Fruit fly (Drosophila melanogaster) whole organism, embryonic: ENCODE measurements around the gene CG18766.
A peak's percentile ranks its signal among the peaks of the same experiment; 100 is the strongest.

Experiments used
- ERR ChIP-seq: fragments of 200-800 bp; sonication (Bioruptor generic); optimal IDR thresholded peaks from 2 replicates; lab custom pipeline; 2016; ENCODE audit warnings: missing biosample characterization, missing genetic modification characterization
- Ets65A ChIP-seq: fragments of 200-800 bp; sonication (Bioruptor generic); peaks from one replicate; lab custom pipeline; 2016; ENCODE audit warnings: missing biosample characterization, missing genetic modification characterization
- Gug ChIP-seq: fragments of 200-800 bp; sonication (Bioruptor generic); IDR thresholded peaks from 4 replicates; pipeline ENCODE4 v1.3.6; 2022; ENCODE audit warnings: missing biosample characterization, missing genetic modification characterization
- HHEX ChIP-seq: fragments of 200-800 bp; sonication (Bioruptor generic); optimal IDR thresholded peaks from 3 replicates; lab custom pipeline; 2017; ENCODE audit warnings: missing biosample characterization, mild to moderate bottlenecking, missing genetic modification characterization, missing genetic modification reagents
- h ChIP-seq: fragments of >200 bp; optimal IDR thresholded peaks from 2 replicates; lab custom pipeline; 2017
- sr ChIP-seq: fragments of 200-800 bp; sonication (Bioruptor generic); IDR thresholded peaks from 3 replicates; pipeline ENCODE4 v1.3.6; 2022; ENCODE audit warnings: missing biosample characterization, missing genetic modification characterization

- no peak for TF ChIP-seq Gug (GFP tag; lab: Robert Waterston, UW)
- no peak for TF ChIP-seq h
- TF ChIP-seq sr: no peak
- peak; percentile 9 for TF ChIP-seq Ets65A
- no peak for TF ChIP-seq ERR (GFP tag; lab: Kevin White, UChicago)
- TF ChIP-seq HHEX (GFP tag; lab: Kevin White, UChicago): no peak
Observed at dm6 chr3R:27283645-27284044, 38.6 kb upstream of the CG18766 start, which contains the start of gene CG3368.
